Worm (Caenorhabditis elegans): ENCODE results near the gene srz-95.

DNA sequence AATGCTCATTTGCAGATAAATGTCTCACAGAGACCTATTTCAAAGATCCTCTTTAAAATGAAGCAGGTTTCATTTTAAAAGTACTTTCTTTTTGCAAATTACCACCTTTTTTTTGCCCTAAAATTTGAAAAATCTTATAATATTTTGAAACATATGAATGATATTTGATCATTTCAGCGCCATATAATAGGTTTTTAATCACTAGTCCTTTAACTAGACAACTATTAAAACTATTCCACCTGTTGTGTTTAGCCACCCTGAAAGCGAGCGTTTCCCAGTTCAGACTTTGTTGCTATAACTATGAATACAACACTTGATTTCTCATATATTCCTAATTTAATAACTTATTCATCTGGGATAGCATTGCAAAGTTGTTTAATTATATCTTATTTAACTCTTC is at the start of gene srz-95:
- no peak for TF ChIP-seq W03F9.2 (tag; optimal IDR thresholded peaks at IDR 0.05)
- no peak for TF ChIP-seq him-1 (tag; optimal IDR thresholded peaks at IDR 0.05)

Measured in whole organism, L4/young adult.